Fruit fly (Drosophila melanogaster) whole organism, adult: ENCODE data around the gene Sec15.

Experiments
- CG11617 ChIP-seq: fragments of 200-800 bp; sonication (Bioruptor generic); optimal IDR thresholded peaks from 2 replicates; lab custom pipeline; 2017; ENCODE audit warnings: mild to moderate bottlenecking, missing biosample characterization, missing genetic modification reagents, missing genetic modification characterization
- CG12768 ChIP-seq: fragments of 200-800 bp; sonication (Bioruptor generic); optimal IDR thresholded peaks from 2 replicates; lab custom pipeline; 2017; ENCODE audit warnings: missing biosample characterization, missing genetic modification characterization, mild to moderate bottlenecking, moderate library complexity, missing genetic modification reagents
- CG14711 ChIP-seq: fragments of 200-800 bp; sonication (Bioruptor generic); optimal IDR thresholded peaks from 2 replicates; lab custom pipeline; 2018; ENCODE audit warnings: missing biosample characterization, mild to moderate bottlenecking, missing genetic modification characterization, moderate library complexity
- CG5204 ChIP-seq: fragments of 200-800 bp; sonication (Bioruptor generic); optimal IDR thresholded peaks from 2 replicates; lab custom pipeline; 2016; ENCODE audit warnings: missing biosample characterization, missing genetic modification characterization
- CG7101 ChIP-seq: fragments of 200-800 bp; sonication (Bioruptor generic); optimal IDR thresholded peaks from 2 replicates; lab custom pipeline; 2018; ENCODE audit warnings: missing biosample characterization, mild to moderate bottlenecking, missing genetic modification characterization, moderate library complexity
- Crg-1 ChIP-seq: fragments of 200-800 bp; sonication (Bioruptor generic); optimal IDR thresholded peaks from 2 replicates; lab custom pipeline; 2016; ENCODE audit warnings: missing biosample characterization, missing genetic modification characterization
- Hr96 ChIP-seq: fragments of 200-800 bp; sonication (Bioruptor generic); optimal IDR thresholded peaks from 2 replicates; lab custom pipeline; 2016; ENCODE audit warnings: missing biosample characterization, missing genetic modification characterization
- cic ChIP-seq: fragments of 200-800 bp; sonication (Bioruptor generic); optimal IDR thresholded peaks from 2 replicates; lab custom pipeline; 2017; ENCODE audit warnings: missing biosample characterization, mild to moderate bottlenecking, missing genetic modification characterization, moderate library complexity
- kay ChIP-seq: fragments of 200-800 bp; sonication (Bioruptor generic); peaks from one replicate; lab custom pipeline; 2016; ENCODE audit warnings: missing biosample characterization, missing genetic modification characterization, borderline replicate concordance
- ovo ChIP-seq: fragments of 200-800 bp; sonication (Bioruptor generic); optimal IDR thresholded peaks from 2 replicates; lab custom pipeline; 2016; ENCODE audit warnings: missing biosample characterization, missing genetic modification characterization
- pad ChIP-seq: fragments of 200-800 bp; sonication (Bioruptor generic); optimal IDR thresholded peaks from 3 replicates; lab custom pipeline; 2017; ENCODE audit warnings: missing biosample characterization, missing genetic modification characterization, mild to moderate bottlenecking, moderate library complexity, missing genetic modification reagents
- tj ChIP-seq: fragments of 200-800 bp; sonication (Bioruptor generic); optimal IDR thresholded peaks from 3 replicates; lab custom pipeline; 2017; ENCODE audit warnings: missing biosample characterization, mild to moderate bottlenecking, missing genetic modification characterization, moderate library complexity
- toe ChIP-seq: fragments of 200-800 bp; sonication (Bioruptor generic); optimal IDR thresholded peaks from 2 replicates; lab custom pipeline; 2016; ENCODE audit warnings: missing biosample characterization, missing genetic modification characterization

dm6 chr3R:21092829-21093228 lies 14.9 kb downstream of the Sec15 start:
- TF ChIP-seq cic (GFP tag; lab: Kevin White, UChicago): no peak
- TF ChIP-seq ovo (GFP tag; lab: Kevin White, UChicago): no peak
- TF ChIP-seq pad (GFP tag; lab: Kevin White, UChicago): no peak
- no peak for TF ChIP-seq CG5204 (GFP tag; lab: Kevin White, UChicago)
- no peak for TF ChIP-seq toe (GFP tag; lab: Kevin White, UChicago)
- no peak for TF ChIP-seq kay (GFP tag; lab: Kevin White, UChicago)
- no peak for TF ChIP-seq CG12768 (GFP tag; lab: Kevin White, UChicago)
- TF ChIP-seq CG14711 (tag; lab: Kevin White, UChicago): no peak
- no peak for TF ChIP-seq CG7101 (tag; lab: Kevin White, UChicago)
- TF ChIP-seq Hr96 (GFP tag; lab: Kevin White, UChicago): no peak
- no peak for TF ChIP-seq Crg-1 (GFP tag; lab: Kevin White, UChicago)
- no peak for TF ChIP-seq CG11617 (GFP tag; lab: Kevin White, UChicago)
- no peak for TF ChIP-seq tj (GFP tag; lab: Kevin White, UChicago)
